Fruit fly (Drosophila melanogaster): Measurements from ENCODE around the gene SmE.

The SmE gene

DNA sequence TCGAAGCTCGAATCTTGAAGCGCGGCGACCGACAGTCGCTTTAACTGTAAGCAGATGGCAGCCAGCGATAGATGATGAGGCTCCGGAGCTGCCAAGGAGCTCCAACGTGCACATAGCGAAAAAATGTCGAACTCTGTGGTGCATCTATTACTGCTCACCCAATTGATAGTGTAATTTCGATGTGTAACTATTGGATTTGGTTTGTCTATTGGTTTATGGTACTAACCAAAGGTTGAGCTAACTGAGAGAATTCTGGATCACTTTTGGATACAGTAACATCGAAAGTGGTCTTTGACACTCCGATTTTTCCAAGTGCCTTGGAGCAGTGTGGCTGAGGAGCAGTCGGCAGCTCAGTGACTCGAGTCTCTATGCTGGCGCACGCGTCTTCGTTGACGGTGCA lies 13.3 kb upstream of the SmE start:
- TF ChIP-seq CG14655 (GFP tag; optimal IDR thresholded peaks at IDR 0.05) (peak; percentile 87), CG12605 (GFP tag; IDR thresholded peaks at IDR 0.05) (peak; percentile 56), CG15710 (tag; optimal IDR thresholded peaks at IDR 0.05) (peak; percentile 80), Ets98B (GFP tag; IDR thresholded peaks at IDR 0.05) (peak; percentile 83), CG4496 (GFP tag; IDR thresholded peaks at IDR 0.05) (peak; percentile 92), rn (GFP tag; IDR thresholded peaks at IDR 0.05) (peak; percentile 64), gl (tag; optimal IDR thresholded peaks at IDR 0.05) (peak; percentile 74), CG9948 (tag; optimal IDR thresholded peaks at IDR 0.05) (peak; percentile 86), CG10348 (GFP tag; IDR thresholded peaks at IDR 0.05) (no peak), EcR (GFP tag; optimal IDR thresholded peaks at IDR 0.05) (no peak), CG17806 (tag; optimal IDR thresholded peaks at IDR 0.05) (peak; percentile 91), CG13204 (GFP tag; optimal IDR thresholded peaks at IDR 0.05) (peak; percentile 71), fd96Ca (GFP tag; IDR thresholded peaks at IDR 0.05) (peak; percentile 89), CG8159 (tag; optimal IDR thresholded peaks at IDR 0.05) (peak; percentile 85), CG8301 (tag; optimal IDR thresholded peaks at IDR 0.05) (peak; percentile 88), Pif1B (GFP tag; optimal IDR thresholded peaks at IDR 0.05) (peak; percentile 49), CG34367 (tag; optimal IDR thresholded peaks at IDR 0.05) (peak; percentile 86), Snoo (tag; optimal IDR thresholded peaks at IDR 0.05) (peak; percentile 64), Pif1A (GFP tag; optimal IDR thresholded peaks at IDR 0.05) (peak; percentile 79), CG32121 (GFP tag; IDR thresholded peaks at IDR 0.05) (peak; percentile 69), D1 (tag; optimal IDR thresholded peaks at IDR 0.05) (peak; percentile 49)

DNA sequence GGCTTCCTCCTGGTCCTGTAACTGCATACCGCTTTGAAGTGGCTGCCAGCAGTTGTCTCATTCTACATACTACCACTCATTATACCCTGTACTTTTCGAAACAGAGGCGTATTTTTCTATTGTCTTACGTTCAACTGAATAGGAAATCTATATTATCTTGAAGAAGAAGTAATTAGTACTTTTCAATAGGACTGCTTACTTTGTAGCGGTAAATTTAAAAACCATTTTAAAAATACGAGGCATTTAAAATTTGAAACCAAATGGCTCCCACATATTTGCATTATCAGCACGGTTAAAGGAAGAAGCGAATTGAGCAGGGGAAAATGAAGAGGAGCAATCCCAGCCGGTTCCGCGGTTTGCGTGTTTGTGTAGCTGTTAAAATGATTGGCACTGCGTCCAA lies 12.0 kb upstream of the SmE start:
- TF ChIP-seq CG32121 (GFP tag; IDR thresholded peaks at IDR 0.05) (no peak), CG4496 (GFP tag; IDR thresholded peaks at IDR 0.05) (peak; percentile 24; the same call in 1 of the 3 replicates), fd96Ca (GFP tag; IDR thresholded peaks at IDR 0.05) (no peak), CG12605 (GFP tag; IDR thresholded peaks at IDR 0.05) (no peak), rn (GFP tag; IDR thresholded peaks at IDR 0.05) (no peak; the same call in 1 of the 2 replicates), Pif1A (GFP tag; optimal IDR thresholded peaks at IDR 0.05) (peak; percentile 57), Pif1B (GFP tag; optimal IDR thresholded peaks at IDR 0.05) (peak; percentile 68), D1 (tag; optimal IDR thresholded peaks at IDR 0.05) (no peak), CG15710 (tag; optimal IDR thresholded peaks at IDR 0.05) (peak; percentile 45), gl (tag; optimal IDR thresholded peaks at IDR 0.05) (peak; percentile 1), Ets98B (GFP tag; IDR thresholded peaks at IDR 0.05) (peak; percentile 55; the same call in 1 of the 2 replicates), CG8159 (tag; optimal IDR thresholded peaks at IDR 0.05) (peak; percentile 60), EcR (GFP tag; optimal IDR thresholded peaks at IDR 0.05) (no peak), CG8301 (tag; optimal IDR thresholded peaks at IDR 0.05) (peak; percentile 70), CG10348 (GFP tag; IDR thresholded peaks at IDR 0.05) (no peak), CG14655 (GFP tag; optimal IDR thresholded peaks at IDR 0.05) (peak; percentile 69), CG13204 (GFP tag; optimal IDR thresholded peaks at IDR 0.05) (no peak), CG34367 (tag; optimal IDR thresholded peaks at IDR 0.05) (peak; percentile 56), CG9948 (tag; optimal IDR thresholded peaks at IDR 0.05) (peak; percentile 70), Snoo (tag; optimal IDR thresholded peaks at IDR 0.05) (peak; percentile 64), CG17806 (tag; optimal IDR thresholded peaks at IDR 0.05) (peak; percentile 74)

DNA sequence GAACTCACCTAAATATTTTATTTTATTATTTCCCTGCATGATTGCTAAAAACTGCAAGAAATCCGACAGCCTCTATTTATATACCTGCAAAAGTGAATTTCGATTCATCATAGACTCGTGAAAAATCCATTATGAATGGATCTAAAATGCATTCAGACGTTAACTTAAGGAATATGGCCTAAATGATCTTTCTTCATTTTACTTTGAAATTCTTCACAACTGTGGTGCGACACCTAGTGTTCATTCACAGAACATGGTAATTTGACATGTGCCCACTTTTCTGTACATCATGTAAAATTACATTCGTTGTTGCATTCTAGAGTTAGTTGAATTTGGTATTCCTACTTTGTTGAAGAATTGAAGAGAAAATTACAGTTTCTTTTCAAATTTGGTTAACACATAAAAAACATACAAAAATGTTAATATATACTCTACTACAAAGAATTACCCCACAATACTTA lies 5.4 kb upstream of the SmE start, which contains the start of gene Spn28Db:
Spn28Db (minus strand) TSS at position 51 of the 461 bp plus-strand sequence.
- TF ChIP-seq CG4496 (GFP tag; IDR thresholded peaks at IDR 0.05): no peak; the same call in 2 of the 3 replicates
- no peak for TF ChIP-seq Snoo (tag; optimal IDR thresholded peaks at IDR 0.05)
- TF ChIP-seq CG13204 (GFP tag; optimal IDR thresholded peaks at IDR 0.05): no peak
- TF ChIP-seq CG34367 (tag; optimal IDR thresholded peaks at IDR 0.05): no peak
- TF ChIP-seq D1 (tag; optimal IDR thresholded peaks at IDR 0.05): peak; percentile 91
- TF ChIP-seq Pif1B (GFP tag; optimal IDR thresholded peaks at IDR 0.05): no peak

DNA sequence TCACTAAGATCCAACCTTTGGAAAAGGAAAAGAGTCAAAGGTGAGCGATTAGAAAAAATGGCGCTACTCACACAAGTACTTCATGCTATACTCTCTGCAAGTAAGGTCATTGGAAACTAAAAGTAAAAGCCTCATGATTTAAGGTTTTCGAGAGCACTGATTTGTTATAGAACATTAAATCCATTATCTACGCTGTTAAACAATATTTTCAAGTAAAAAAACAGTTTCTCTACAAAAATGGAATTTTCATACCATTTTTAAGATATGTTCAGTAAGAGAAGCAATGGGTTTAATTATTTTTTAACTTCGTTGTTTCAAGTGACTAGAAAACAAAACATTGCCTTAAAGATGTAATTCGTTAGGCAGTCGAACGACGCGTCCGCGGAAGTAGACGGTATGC lies 3.8 kb upstream of the SmE start, which contains the start of gene Spn28Da:
Spn28Da (minus strand) TSS at position 101 of the 400 bp plus-strand sequence.
- no peak for TF ChIP-seq CG17806 (tag; optimal IDR thresholded peaks at IDR 0.05)
- no peak for TF ChIP-seq CG15710 (tag; optimal IDR thresholded peaks at IDR 0.05)
- TF ChIP-seq CG34367 (tag; optimal IDR thresholded peaks at IDR 0.05): no peak
- no peak for TF ChIP-seq D1 (tag; optimal IDR thresholded peaks at IDR 0.05)
- TF ChIP-seq CG8159 (tag; optimal IDR thresholded peaks at IDR 0.05): no peak
- no peak for TF ChIP-seq CG10348 (GFP tag; IDR thresholded peaks at IDR 0.05)

DNA sequence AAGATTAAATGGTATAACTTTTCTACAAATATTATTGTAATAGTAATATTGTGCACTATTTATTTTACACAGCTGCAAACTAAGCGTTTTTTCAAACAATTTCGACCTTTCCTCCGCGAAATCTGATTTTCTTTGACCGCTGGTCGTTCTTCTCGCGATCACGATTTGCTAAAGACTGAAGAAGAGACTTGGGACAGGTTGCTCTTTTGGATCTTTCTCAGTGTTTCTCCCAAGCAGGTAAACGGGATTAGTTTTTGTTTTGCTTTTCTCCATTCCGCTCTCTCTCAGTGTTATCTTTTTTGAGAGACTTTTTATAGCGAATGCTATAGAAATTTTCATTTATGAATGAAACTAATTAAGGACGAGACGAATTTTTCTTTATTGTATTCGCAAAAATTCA lies 2.1 kb upstream of the SmE start, which contains the start of gene CG7102:
CG7102 (minus strand) TSS at position 181 of the 400 bp plus-strand sequence.
- no peak for TF ChIP-seq Pif1B (GFP tag; optimal IDR thresholded peaks at IDR 0.05)
- no peak for TF ChIP-seq CG15710 (tag; optimal IDR thresholded peaks at IDR 0.05)
- no peak for TF ChIP-seq D1 (tag; optimal IDR thresholded peaks at IDR 0.05)
- no peak for TF ChIP-seq CG9948 (tag; optimal IDR thresholded peaks at IDR 0.05)
- TF ChIP-seq CG14655 (GFP tag; optimal IDR thresholded peaks at IDR 0.05): no peak

DNA sequence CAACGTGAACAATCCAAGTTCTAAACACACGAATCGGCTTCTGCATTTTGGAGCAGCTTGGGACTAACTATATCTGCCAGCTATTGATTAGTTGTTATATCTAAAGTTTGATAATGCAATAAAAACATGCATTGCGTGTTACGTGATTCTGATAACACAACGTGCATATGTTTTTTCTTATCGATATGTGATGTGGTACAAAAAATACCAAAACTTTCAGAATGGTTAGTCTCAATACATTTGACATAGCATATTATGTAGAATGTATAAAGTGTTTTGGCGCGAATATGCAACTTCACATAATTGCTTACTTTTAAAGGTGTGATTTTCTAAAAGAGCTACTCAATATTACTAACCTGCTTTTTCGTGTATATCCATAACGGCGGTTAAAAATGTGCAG lies 702 bp upstream of the SmE start:
- TF ChIP-seq Pif1A (GFP tag; optimal IDR thresholded peaks at IDR 0.05) (no peak), CG8159 (tag; optimal IDR thresholded peaks at IDR 0.05) (no peak)

DNA sequence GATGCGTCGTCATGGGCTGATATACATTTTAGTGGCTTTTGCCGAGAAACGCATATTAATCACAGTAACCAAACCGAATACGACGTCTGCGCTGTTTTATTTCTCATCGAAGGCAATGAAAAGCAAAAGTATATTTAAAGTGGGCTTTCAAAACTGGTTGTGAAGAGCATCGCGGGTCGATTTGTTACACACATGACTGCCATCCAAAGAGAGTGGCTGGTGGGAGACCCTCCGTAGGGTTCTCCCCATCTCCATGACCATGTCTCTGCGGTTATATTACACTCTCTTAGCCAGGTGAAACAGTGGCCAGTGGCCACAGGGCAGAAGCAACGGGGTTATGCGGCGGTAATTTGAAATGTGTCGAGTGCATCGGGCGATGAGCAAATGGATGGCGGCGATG lies 4.8 kb downstream of the SmE start:
- TF ChIP-seq CG10348 (GFP tag; IDR thresholded peaks at IDR 0.05) (no peak), fd96Ca (GFP tag; IDR thresholded peaks at IDR 0.05) (0 out of 3 replicates have a peak, but pooled peaks have one; percentile 20), CG4496 (GFP tag; IDR thresholded peaks at IDR 0.05) (peak; percentile 47; the same call in 1 of the 3 replicates), CG12605 (GFP tag; IDR thresholded peaks at IDR 0.05) (0 out of 2 replicates have a peak, but pooled peaks have one; percentile 14), gl (tag; optimal IDR thresholded peaks at IDR 0.05) (peak; percentile 70), CG34367 (tag; optimal IDR thresholded peaks at IDR 0.05) (no peak), EcR (GFP tag; optimal IDR thresholded peaks at IDR 0.05) (peak; percentile 74)

All from whole organism, pupa.